Fruit fly (Drosophila melanogaster): ENCODE data around the gene mRpL22.

- TF ChIP-seq Crg-1 (GFP tag; optimal IDR thresholded peaks at IDR 0.05) = peak; percentile 12
- TF ChIP-seq ovo (GFP tag; optimal IDR thresholded peaks at IDR 0.05) = no peak
- TF ChIP-seq CG12768 (GFP tag; optimal IDR thresholded peaks at IDR 0.05) = no peak
- no peak for TF ChIP-seq pad (GFP tag; optimal IDR thresholded peaks at IDR 0.05)
Measured at dm6 chrX:16787416-16787900, 3.7 kb downstream of the mRpL22 start.
